Fruit fly (Drosophila melanogaster): ENCODE data around the gene ttm2.

Gene ttm2

DNA sequence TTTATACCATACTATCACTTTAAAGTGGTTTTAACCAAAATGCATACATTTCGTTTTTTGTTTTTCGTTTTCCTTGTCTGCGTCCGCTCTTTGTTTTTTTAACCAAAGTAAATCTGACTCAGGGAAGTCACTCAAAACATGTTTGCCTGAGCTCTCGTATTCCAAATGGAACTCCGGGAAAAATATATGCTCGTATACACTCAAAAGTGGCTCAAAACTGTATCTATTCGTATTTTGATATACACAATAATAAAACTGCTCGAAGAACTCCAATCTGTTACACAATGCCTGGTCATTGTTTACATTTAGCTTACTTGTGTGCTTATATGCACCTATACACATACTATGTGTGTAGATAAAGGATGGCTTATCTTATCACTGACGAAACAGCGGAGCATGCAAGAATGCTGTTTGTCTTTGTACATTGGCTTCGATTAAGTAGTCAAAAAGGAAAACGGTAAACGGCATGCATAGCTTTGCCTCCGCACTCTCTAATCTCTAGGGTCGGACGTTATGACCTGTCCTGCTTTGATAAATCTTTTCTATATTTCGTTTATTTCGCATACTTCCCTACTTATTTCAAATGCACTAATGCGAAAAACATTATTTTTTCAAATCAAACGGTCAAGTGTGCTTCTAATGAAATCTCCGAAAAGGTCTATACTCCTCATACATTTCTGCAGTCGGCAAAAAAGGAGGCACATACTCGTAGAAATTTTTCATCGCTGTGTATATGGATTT is 4.0 kb upstream of the ttm2 start, which contains the start of gene miple2:
miple2 (plus strand) TSS at position 441 of the 741 bp plus-strand sequence.
- no peak for TF ChIP-seq Jarid2 (GFP tag; optimal IDR thresholded peaks at IDR 0.05)
- no peak for TF ChIP-seq CG31388 (GFP tag; optimal IDR thresholded peaks at IDR 0.05)
- TF ChIP-seq gfzf (GFP tag; optimal IDR thresholded peaks at IDR 0.05): no peak
- no peak for TF ChIP-seq CG10565 (GFP tag; optimal IDR thresholded peaks at IDR 0.05)
- TF ChIP-seq CrebB (tag; optimal IDR thresholded peaks at IDR 0.05): peak; percentile 60
- TF ChIP-seq zfh2 (GFP tag; optimal IDR thresholded peaks at IDR 0.05): no peak
- peak; percentile 1 for TF ChIP-seq tap (tag; optimal IDR thresholded peaks at IDR 0.05)
- TF ChIP-seq Ssrp (tag; optimal IDR thresholded peaks at IDR 0.05): peak; percentile 35
- TF ChIP-seq C15 (GFP tag; IDR thresholded peaks at IDR 0.05): no peak
- no peak for TF ChIP-seq CG6272 (GFP tag; IDR thresholded peaks at IDR 0.05)
- no peak for TF ChIP-seq Rfx (GFP tag; IDR thresholded peaks at IDR 0.05)
- no peak for TF ChIP-seq MBD-R2 (GFP tag; IDR thresholded peaks at IDR 0.05)
- no peak for TF ChIP-seq H15 (GFP tag; IDR thresholded peaks at IDR 0.05)
- TF ChIP-seq Max (GFP tag; optimal IDR thresholded peaks at IDR 0.05): peak; percentile 42
- no peak for TF ChIP-seq Mrtf (GFP tag; IDR thresholded peaks at IDR 0.05)
- no peak for TF ChIP-seq klu (GFP tag; IDR thresholded peaks at IDR 0.05)
- no peak for TF ChIP-seq CG6689 (GFP tag; IDR thresholded peaks at IDR 0.05)
- peak; percentile 94 for TF ChIP-seq kni (GFP tag; optimal IDR thresholded peaks at IDR 0.05)
- no peak for TF ChIP-seq unc-4 (GFP tag; IDR thresholded peaks at IDR 0.05; ENCODE audit: partially characterized antibody)
- TF ChIP-seq ci (GFP tag; IDR thresholded peaks at IDR 0.05): 0 out of 3 replicates have a peak, but pooled peaks have one; percentile 6
- TF ChIP-seq dpn (GFP tag; optimal IDR thresholded peaks at IDR 0.05): peak; percentile 13 to 38
- no peak for TF ChIP-seq Ets97D (GFP tag; optimal IDR thresholded peaks at IDR 0.05)
- peak; percentile 11 for TF ChIP-seq scrt (GFP tag; optimal IDR thresholded peaks at IDR 0.05)
- TF ChIP-seq lmd (GFP tag; IDR thresholded peaks at IDR 0.05): 0 out of 2 replicates have a peak, but pooled peaks have one; percentile 12
- peak; percentile 41 for TF ChIP-seq kah (GFP tag; optimal IDR thresholded peaks at IDR 0.05)
- no peak for TF ChIP-seq sim (GFP tag; IDR thresholded peaks at IDR 0.05)
- TF ChIP-seq odd (GFP tag; optimal IDR thresholded peaks at IDR 0.05): peak; percentile 54
- TF ChIP-seq nerfin-1 (tag; optimal IDR thresholded peaks at IDR 0.05): peak; percentile 55
- TF ChIP-seq p53 (GFP tag; optimal IDR thresholded peaks at IDR 0.05): no peak
- TF ChIP-seq CG4282 (GFP tag; optimal IDR thresholded peaks at IDR 0.05): no peak
- no peak for TF ChIP-seq CG7357 (GFP tag; IDR thresholded peaks at IDR 0.05)
- no peak for TF ChIP-seq Bgb (GFP tag; IDR thresholded peaks at IDR 0.05; ENCODE audit: partially characterized antibody)
- no peak for TF ChIP-seq CG43689 (GFP tag; IDR thresholded peaks at IDR 0.05)
- peak; percentile 42 for TF ChIP-seq CG13775 (GFP tag; optimal IDR thresholded peaks at IDR 0.05)
- no peak for TF ChIP-seq CG10321 (GFP tag; IDR thresholded peaks at IDR 0.05)
- TF ChIP-seq HLH4C (GFP tag; IDR thresholded peaks at IDR 0.05; ENCODE audit: partially characterized antibody): no peak
- peak; percentile 32 for TF ChIP-seq CG13296 (GFP tag; optimal IDR thresholded peaks at IDR 0.05)
- TF ChIP-seq Elba2 (GFP tag; optimal IDR thresholded peaks at IDR 0.05): no peak
- TF ChIP-seq CG17912 (GFP tag; optimal IDR thresholded peaks at IDR 0.05): peak; percentile 55
- peak; percentile 48 for TF ChIP-seq btn (GFP tag; optimal IDR thresholded peaks at IDR 0.05)
- peak; percentile 18 for TF ChIP-seq CG8290 (GFP tag; optimal IDR thresholded peaks at IDR 0.05)
- TF ChIP-seq CG8290 (tag; optimal IDR thresholded peaks at IDR 0.05): peak; percentile 46 to 79
- no peak for TF ChIP-seq yki (optimal IDR thresholded peaks at IDR 0.05)
- TF ChIP-seq Usf (GFP tag; optimal IDR thresholded peaks at IDR 0.05): no peak
- TF ChIP-seq Doc2 (GFP tag; IDR thresholded peaks at IDR 0.05): no peak
- no peak for TF ChIP-seq Gsc (GFP tag; IDR thresholded peaks at IDR 0.05)
- TF ChIP-seq zf30C (GFP tag; optimal IDR thresholded peaks at IDR 0.05): peak; percentile 77
- peak; percentile 63 for TF ChIP-seq lab (GFP tag; optimal IDR thresholded peaks at IDR 0.05)
- TF ChIP-seq jigr1 (GFP tag; IDR thresholded peaks at IDR 0.05): no peak
- no peak for TF ChIP-seq pnt (GFP tag; optimal IDR thresholded peaks at IDR 0.05)
- no peak for TF ChIP-seq her (GFP tag; optimal IDR thresholded peaks at IDR 0.05)
